Fruit fly (Drosophila melanogaster): ENCODE results near the gene CG43219.

CG43219 gene

DNA sequence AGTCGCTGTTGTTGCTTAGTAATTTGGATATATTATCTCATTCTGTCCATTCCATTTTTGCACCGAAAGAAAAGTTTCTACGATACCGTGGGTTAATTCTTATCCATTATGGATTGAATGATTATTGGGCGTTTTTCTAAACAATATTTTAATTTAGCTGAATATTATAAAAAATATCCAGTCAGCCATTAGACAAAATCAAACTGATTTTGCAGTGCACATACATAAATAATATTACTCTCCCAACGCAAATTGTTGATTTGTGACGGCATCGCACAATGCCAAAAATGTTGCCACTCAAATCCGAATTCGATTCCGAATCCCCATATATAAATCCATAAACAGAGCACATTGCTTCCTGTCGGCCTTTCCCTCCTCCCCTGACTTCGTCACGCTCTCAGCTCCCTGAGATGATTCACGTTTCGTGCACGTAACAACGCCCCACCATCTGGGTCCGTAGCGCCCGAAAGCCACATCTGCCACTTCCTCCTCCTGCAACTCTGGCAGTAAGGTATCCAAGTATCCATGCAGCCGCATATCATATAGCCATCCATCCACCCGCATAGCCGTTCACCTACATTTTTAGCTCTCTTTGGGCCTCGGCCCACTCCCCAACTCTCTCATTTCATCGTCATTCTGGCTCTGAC, 43.1 kb upstream of the CG43219 start (continued):
- TF ChIP-seq pfk (GFP tag; optimal IDR thresholded peaks at IDR 0.05) (no peak), CG34376 (GFP tag; optimal IDR thresholded peaks at IDR 0.05) (no peak), ewg (GFP tag; optimal IDR thresholded peaks at IDR 0.05) (no peak), onecut (GFP tag; IDR thresholded peaks at IDR 0.05) (no peak), tin (GFP tag; optimal IDR thresholded peaks at IDR 0.05) (peak; percentile 12), crp (GFP tag; optimal IDR thresholded peaks at IDR 0.05) (no peak), so (GFP tag; IDR thresholded peaks at IDR 0.05) (peak; percentile 67; the same call in 1 of the 3 replicates), bbx (GFP tag; IDR thresholded peaks at IDR 0.05; ENCODE audit: partially characterized antibody) (no peak), grau (tag; optimal IDR thresholded peaks at IDR 0.05) (peak; percentile 80), jing (GFP tag; optimal IDR thresholded peaks at IDR 0.05) (no peak), sisA (GFP tag; IDR thresholded peaks at IDR 0.05) (peak; percentile 69), kay (GFP tag; optimal IDR thresholded peaks at IDR 0.05) (peak; percentile 56), CG10565 (GFP tag; optimal IDR thresholded peaks at IDR 0.05) (no peak), jigr1 (GFP tag; IDR thresholded peaks at IDR 0.05) (no peak), CG11560 (tag; IDR thresholded peaks at IDR 0.05) (peak; percentile 68; the same call in 2 of the 3 replicates), MBD-R2 (GFP tag; IDR thresholded peaks at IDR 0.05) (peak; percentile 35; the same call in 1 of the 2 replicates), Bdp1 (GFP tag; optimal IDR thresholded peaks at IDR 0.05) (peak; percentile 30), Atf-2 (GFP tag; optimal IDR thresholded peaks at IDR 0.05) (no peak), twi (tag; optimal IDR thresholded peaks at IDR 0.05) (no peak), Scr (GFP tag; IDR thresholded peaks at IDR 0.05; ENCODE audit: partially characterized antibody) (no peak), GATAe (GFP tag; conservative IDR thresholded peaks at IDR 0.05) (no peak), wor (GFP tag; IDR thresholded peaks at IDR 0.05) (no peak), B-H1 (GFP tag; IDR thresholded peaks at IDR 0.05) (peak; percentile 53; the same call in 1 of the 3 replicates), CG10147 (GFP tag; optimal IDR thresholded peaks at IDR 0.05) (peak; percentile 58), NK7.1 (GFP tag; optimal IDR thresholded peaks at IDR 0.05) (peak; percentile 29), CG15011 (GFP tag; optimal IDR thresholded peaks at IDR 0.05) (peak; percentile 67), CG15269 (tag; optimal IDR thresholded peaks at IDR 0.05) (peak; percentile 81), CG7987 (GFP tag; optimal IDR thresholded peaks at IDR 0.05) (no peak), CG4854 (GFP tag; optimal IDR thresholded peaks at IDR 0.05) (peak; percentile 28), CG16779 (GFP tag; IDR thresholded peaks at IDR 0.05) (0 out of 2 replicates have a peak, but pooled peaks have one; percentile 20), slp2 (GFP tag; optimal IDR thresholded peaks at IDR 0.05) (no peak), kah (GFP tag; optimal IDR thresholded peaks at IDR 0.05) (no peak), dan (GFP tag; IDR thresholded peaks at IDR 0.05) (no peak), CG8765 (GFP tag; IDR thresholded peaks at IDR 0.05) (no peak), sna (GFP tag; IDR thresholded peaks at IDR 0.05; ENCODE audit: partially characterized antibody) (no peak), unc-4 (GFP tag; IDR thresholded peaks at IDR 0.05; ENCODE audit: partially characterized antibody) (no peak), tx (GFP tag; optimal IDR thresholded peaks at IDR 0.05) (no peak), CG4404 (GFP tag; IDR thresholded peaks at IDR 0.05) (0 out of 2 replicates have a peak, but pooled peaks have one; percentile 18), Meics (GFP tag; optimal IDR thresholded peaks at IDR 0.05) (peak; percentile 84), Hand (GFP tag; optimal IDR thresholded peaks at IDR 0.05) (no peak), CG9437 (GFP tag; optimal IDR thresholded peaks at IDR 0.05) (no peak), BEAF-32 (GFP tag; optimal IDR thresholded peaks at IDR 0.05) (no peak), CG31365 (tag; optimal IDR thresholded peaks at IDR 0.05) (no peak), CG31441 (GFP tag; IDR thresholded peaks at IDR 0.05) (no peak), Mrtf (GFP tag; IDR thresholded peaks at IDR 0.05) (peak; percentile 56; the same call in 1 of the 3 replicates), D (optimal IDR thresholded peaks at IDR 0.05) (no peak), D (GFP tag; optimal IDR thresholded peaks at IDR 0.05) (no peak), CG6272 (GFP tag; IDR thresholded peaks at IDR 0.05) (peak; percentile 49; the same call in 1 of the 2 replicates), br (optimal IDR thresholded peaks at IDR 0.05) (no peak), HmgD (GFP tag; optimal IDR thresholded peaks at IDR 0.05) (no peak), Mes4 (GFP tag; optimal IDR thresholded peaks at IDR 0.05) (no peak)

All from whole organism, embryonic.